Worm (Caenorhabditis elegans): ENCODE data around the gene T21E8.6.

The T21E8.6 gene

DNA sequence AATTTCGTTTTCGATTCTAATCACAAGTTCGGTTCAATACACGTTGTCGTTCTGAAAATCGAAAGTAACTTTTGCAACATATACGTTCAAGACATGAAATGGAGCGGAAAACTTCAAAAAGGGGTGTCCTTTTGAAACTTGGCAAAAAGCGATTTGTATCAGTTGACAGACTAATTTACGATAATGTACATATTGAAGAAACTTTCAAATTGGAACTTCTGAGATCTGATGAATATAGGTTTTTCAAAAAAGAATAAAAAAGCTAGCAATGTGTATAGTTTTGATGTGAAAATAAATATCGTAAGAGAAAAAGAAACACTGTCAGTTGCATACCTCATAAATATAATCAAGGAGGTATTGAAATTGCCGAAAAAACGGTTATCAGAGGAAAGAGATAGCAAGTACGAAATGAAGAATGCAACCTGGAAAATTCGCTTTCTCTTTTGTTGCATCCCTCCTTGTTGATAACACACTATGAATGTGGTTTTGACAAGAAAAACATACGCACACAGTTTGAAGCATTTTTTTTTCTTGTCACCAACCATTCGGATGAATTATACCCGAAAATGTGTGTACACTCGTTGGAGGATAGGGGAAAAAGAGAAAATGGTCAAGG lies 47.0 kb downstream of the T21E8.6 start, which contains the start of gene dgn-1:
Gene dgn-1, minus strand, starts transcription at position 51 of the 616 bp plus-strand sequence.
- TF ChIP-seq lin-11 (tag; optimal IDR thresholded peaks at IDR 0.05) = no peak
- no peak for TF ChIP-seq ahr-1 (tag; optimal IDR thresholded peaks at IDR 0.05)
- no peak for TF ChIP-seq tbx-2 (tag; optimal IDR thresholded peaks at IDR 0.05)
- TF ChIP-seq K09A11.1 (tag; optimal IDR thresholded peaks at IDR 0.05; ENCODE audit: insufficient read depth) = no peak
- TF ChIP-seq fkh-10 (GFP tag; optimal IDR thresholded peaks at IDR 0.05) = no peak
- no peak for TF ChIP-seq ama-1 (optimal IDR thresholded peaks at IDR 0.05)
- no peak for TF ChIP-seq gmeb-2 (tag; optimal IDR thresholded peaks at IDR 0.05)
- TF ChIP-seq sox-2 (GFP tag; IDR thresholded peaks at IDR 0.05) = no peak
- no peak for TF ChIP-seq ttx-3 (tag; optimal IDR thresholded peaks at IDR 0.05)
- no peak for TF ChIP-seq ceh-24 (tag; optimal IDR thresholded peaks at IDR 0.05)
- no peak for TF ChIP-seq elt-4 (tag; optimal IDR thresholded peaks at IDR 0.05)

DNA sequence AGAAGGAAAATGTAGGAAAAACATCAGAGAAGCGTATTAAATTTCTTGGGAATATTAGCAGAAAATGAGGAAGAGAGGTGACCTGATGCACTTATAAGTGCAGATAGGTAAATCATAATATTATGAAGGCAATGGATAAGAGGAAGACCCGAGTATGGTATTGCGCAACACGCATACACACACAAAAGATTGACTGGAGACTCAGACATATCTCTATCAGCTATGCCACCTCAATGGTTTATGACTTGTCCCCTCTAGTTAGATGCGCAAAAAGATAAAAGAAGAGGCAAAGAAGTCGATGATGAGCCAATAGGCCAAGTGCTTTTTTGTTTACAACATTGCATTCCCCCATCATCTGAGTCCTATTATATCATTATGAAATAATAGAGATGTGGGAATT lies 50.0 kb downstream of the T21E8.6 start:
- TF ChIP-seq sox-2 (GFP tag; IDR thresholded peaks at IDR 0.05) (no peak), unc-55 (GFP tag; optimal IDR thresholded peaks at IDR 0.05) (peak; percentile 17)

All from whole organism, late embryonic.